Fruit fly (Drosophila melanogaster) whole organism, embryonic: ENCODE results near the gene Pxn.

Source experiments
- Abd-B ChIP-seq: fragments of 200-800 bp; sonication (Bioruptor generic); optimal IDR thresholded peaks from 2 replicates; lab custom pipeline; 2018; ENCODE audit warnings: missing biosample characterization, mild to moderate bottlenecking, missing genetic modification characterization, moderate library complexity
- Antp ChIP-seq: fragments of 200-800 bp; sonication (Bioruptor generic); optimal IDR thresholded peaks from 3 replicates; lab custom pipeline; 2016; ENCODE audit warnings: missing biosample characterization, missing genetic modification characterization
- CG10147 ChIP-seq: fragments of 200-800 bp; sonication (Bioruptor generic); optimal IDR thresholded peaks from 2 replicates; lab custom pipeline; 2019; ENCODE audit warnings: missing biosample characterization, mild to moderate bottlenecking, missing genetic modification characterization, moderate library complexity
- CG10274 ChIP-seq: fragments of 200-800 bp; sonication (Bioruptor generic); optimal IDR thresholded peaks from 3 replicates; lab custom pipeline; 2017; ENCODE audit warnings: missing biosample characterization, mild to moderate bottlenecking, missing genetic modification characterization
- CG10543 ChIP-seq: fragments of 200-800 bp; sonication (Bioruptor generic); optimal IDR thresholded peaks from 3 replicates; lab custom pipeline; 2017; ENCODE audit warnings: missing biosample characterization, mild to moderate bottlenecking, missing genetic modification characterization, moderate library complexity
- CG11085 ChIP-seq: fragments of 200-800 bp; sonication (Bioruptor generic); IDR thresholded peaks from 2 replicates; pipeline ENCODE4 v1.3.6; 2022; ENCODE audit warnings: missing biosample characterization, missing genetic modification characterization
- CG12942 ChIP-seq: fragments of 200-800 bp; sonication (Bioruptor generic); optimal IDR thresholded peaks from 3 replicates; lab custom pipeline; 2016; ENCODE audit warnings: missing biosample characterization, missing genetic modification characterization
- CG13624 ChIP-seq: fragments of 200-800 bp; sonication (Bioruptor generic); optimal IDR thresholded peaks from 2 replicates; lab custom pipeline; 2016; ENCODE audit warnings: missing biosample characterization, missing genetic modification characterization
- CG13894 ChIP-seq: fragments of 200-800 bp; sonication (Bioruptor generic); optimal IDR thresholded peaks from 3 replicates; lab custom pipeline; 2018; ENCODE audit warnings: missing biosample characterization, mild to moderate bottlenecking, missing genetic modification characterization, moderate library complexity
- CG14441 ChIP-seq: fragments of 200-800 bp; sonication (Bioruptor generic); IDR thresholded peaks from 2 replicates; pipeline ENCODE4 v1.3.6; 2022; ENCODE audit warnings: missing biosample characterization, missing genetic modification characterization
- CG1529 ChIP-seq: fragments of 200-800 bp; sonication (Bioruptor generic); optimal IDR thresholded peaks from 3 replicates; lab custom pipeline; 2018; ENCODE audit warnings: missing biosample characterization, missing genetic modification characterization
- CG15696 ChIP-seq: fragments of 200-800 bp; sonication (Bioruptor generic); optimal IDR thresholded peaks from 2 replicates; lab custom pipeline; 2019; ENCODE audit warnings: missing biosample characterization, mild to moderate bottlenecking, missing genetic modification characterization, moderate library complexity
- CG18011 ChIP-seq: fragments of 200-800 bp; sonication (Bioruptor generic); optimal IDR thresholded peaks from 2 replicates; lab custom pipeline; 2017; ENCODE audit warnings: missing biosample characterization, missing genetic modification characterization, mild to moderate bottlenecking, moderate library complexity, missing genotype
- CG2202 ChIP-seq: fragments of 200-800 bp; sonication (Bioruptor generic); optimal IDR thresholded peaks from 2 replicates; lab custom pipeline; 2018; ENCODE audit warnings: missing biosample characterization, mild to moderate bottlenecking, missing genetic modification characterization
- CG31441 ChIP-seq: fragments of 200-800 bp; sonication (Bioruptor generic); IDR thresholded peaks from 2 replicates; pipeline ENCODE4 v1.3.6; 2022; ENCODE audit warnings: missing biosample characterization, missing genetic modification characterization
- CG33213 ChIP-seq: fragments of 200-800 bp; sonication (Bioruptor generic); optimal IDR thresholded peaks from 3 replicates; lab custom pipeline; 2016; ENCODE audit warnings: missing biosample characterization, missing genetic modification characterization
- CG3995 ChIP-seq: fragments of 200-800 bp; sonication (Bioruptor generic); optimal IDR thresholded peaks from 3 replicates; lab custom pipeline; 2016; ENCODE audit warnings: missing biosample characterization, missing genetic modification characterization
- CG8359 ChIP-seq: fragments of 200-800 bp; sonication (Bioruptor generic); optimal IDR thresholded peaks from 2 replicates; lab custom pipeline; 2017; ENCODE audit warnings: missing biosample characterization, mild to moderate bottlenecking, missing genetic modification characterization, borderline replicate concordance
- CG9817 ChIP-seq: fragments of 200-800 bp; sonication (Bioruptor generic); optimal IDR thresholded peaks from 2 replicates; lab custom pipeline; 2018; ENCODE audit warnings: missing biosample characterization, mild to moderate bottlenecking, missing genetic modification characterization, moderate library complexity
- Doc3 ChIP-seq: fragments of 200-800 bp; sonication (Bioruptor generic); IDR thresholded peaks from 3 replicates; pipeline ENCODE4 v1.3.6; 2022; ENCODE audit warnings: missing biosample characterization, missing genetic modification characterization; ENCODE audit not compliant: partially characterized antibody
- HLHmδ ChIP-seq: fragments of 200-800 bp; sonication (Bioruptor generic); optimal IDR thresholded peaks from 2 replicates; lab custom pipeline; 2018; ENCODE audit warnings: missing biosample characterization, mild to moderate bottlenecking, missing genetic modification characterization, moderate library complexity
- Hmr ChIP-seq: fragments of 200-800 bp; sonication (Bioruptor generic); optimal IDR thresholded peaks from 3 replicates; lab custom pipeline; 2017; ENCODE audit warnings: mild to moderate bottlenecking, missing biosample characterization, missing genetic modification reagents, missing genetic modification characterization
- Hr39 ChIP-seq: fragments of >200 bp; optimal IDR thresholded peaks from 2 replicates; lab custom pipeline; 2017
- Hr78 ChIP-seq, 2 experiments: fragments of 200-800 bp in 1 of 2; fragments of >200 bp in 1 of 2; sonication (Bioruptor generic) in 1 of 2; optimal IDR thresholded peaks; 2 replicates each; lab custom pipeline; 2017 to 2019; ENCODE audit warnings: missing biosample characterization in 2 of 2, missing genetic modification characterization in 2 of 2, mild to moderate bottlenecking in 1 of 2, moderate library complexity in 1 of 2
- PHDP ChIP-seq: fragments of 200-800 bp; sonication (Bioruptor generic); optimal IDR thresholded peaks from 3 replicates; lab custom pipeline; 2018; ENCODE audit warnings: missing biosample characterization, mild to moderate bottlenecking, missing genetic modification characterization, moderate library complexity
- Pdp1 ChIP-seq, 2 experiments: fragments of 200-800 bp; sonication (Bioruptor generic); optimal IDR thresholded peaks; 3 replicates each; lab custom pipeline; 2016; ENCODE audit warnings: missing biosample characterization in 2 of 2, missing genetic modification characterization in 2 of 2, mild to moderate bottlenecking in 1 of 2, moderate library complexity in 1 of 2
- Trl ChIP-seq, 3 experiments: fragments of >200 bp in 2 of 3; fragments of 200-800 bp in 1 of 3; sonication (Bioruptor generic) in 1 of 3; optimal IDR thresholded peaks; 2 replicates in 1 of 3; 3 replicates in 2 of 3; lab custom pipeline; 2016 to 2017; ENCODE audit warnings: missing biosample characterization in 1 of 3, missing genetic modification characterization in 1 of 3
- YL-1 ChIP-seq: fragments of 200-800 bp; sonication (Bioruptor generic); optimal IDR thresholded peaks from 3 replicates; lab custom pipeline; 2017; ENCODE audit warnings: missing biosample characterization, mild to moderate bottlenecking, missing genetic modification characterization
- ap ChIP-seq: fragments of 200-800 bp; sonication (Bioruptor generic); IDR thresholded peaks from 2 replicates; pipeline ENCODE4 v1.3.6; 2022; ENCODE audit warnings: missing biosample characterization, missing genetic modification characterization
- ash1 ChIP-seq: fragments of 200-800 bp; sonication (Bioruptor generic); optimal IDR thresholded peaks from 2 replicates; lab custom pipeline; 2018; ENCODE audit warnings: missing biosample characterization, mild to moderate bottlenecking, missing genetic modification characterization
- ato ChIP-seq: fragments of 200-800 bp; sonication (Bioruptor generic); IDR thresholded peaks from 2 replicates; pipeline ENCODE4 v1.3.6; 2022; ENCODE audit warnings: missing biosample characterization, missing genetic modification characterization; ENCODE audit not compliant: partially characterized antibody
- cas ChIP-seq: fragments of 200-800 bp; sonication (Bioruptor generic); IDR thresholded peaks from 2 replicates; pipeline ENCODE4 v1.3.6; 2022; ENCODE audit warnings: missing biosample characterization, missing genetic modification characterization
- dpn ChIP-seq, 2 experiments: fragments of 200-800 bp; sonication (Bioruptor generic); optimal IDR thresholded peaks; 3 replicates each; lab custom pipeline; 2016; ENCODE audit warnings: missing biosample characterization in 2 of 2, missing genetic modification characterization in 2 of 2
- ems ChIP-seq: fragments of 200-800 bp; sonication (Bioruptor generic); optimal IDR thresholded peaks from 3 replicates; lab custom pipeline; 2016; ENCODE audit warnings: missing biosample characterization, missing genetic modification characterization
- fu2 ChIP-seq: fragments of 200-800 bp; sonication (Bioruptor generic); optimal IDR thresholded peaks from 2 replicates; lab custom pipeline; 2016; ENCODE audit warnings: missing biosample characterization, missing genetic modification characterization
- hth ChIP-seq: fragments of >200 bp; optimal IDR thresholded peaks from 2 replicates; lab custom pipeline; 2017; ENCODE audit warnings: inconsistent platforms
- kni ChIP-seq: fragments of 200-800 bp; sonication (Bioruptor generic); optimal IDR thresholded peaks from 3 replicates; lab custom pipeline; 2017; ENCODE audit warnings: mild to moderate bottlenecking, missing biosample characterization, missing genetic modification reagents, missing genetic modification characterization
- knrl ChIP-seq: fragments of 200-800 bp; sonication (Bioruptor generic); IDR thresholded peaks from 3 replicates; pipeline ENCODE4 v1.3.6; 2022; ENCODE audit warnings: missing biosample characterization, missing genetic modification characterization; ENCODE audit not compliant: partially characterized antibody
- nau ChIP-seq: fragments of 200-800 bp; sonication (Bioruptor generic); optimal IDR thresholded peaks from 3 replicates; lab custom pipeline; 2017; ENCODE audit warnings: missing biosample characterization, mild to moderate bottlenecking, missing genetic modification characterization, missing genetic modification reagents
- nerfin-1 ChIP-seq: fragments of 200-800 bp; sonication (Bioruptor generic); optimal IDR thresholded peaks from 3 replicates; lab custom pipeline; 2019; ENCODE audit warnings: missing biosample characterization, mild to moderate bottlenecking, missing genetic modification characterization, moderate library complexity
- p53 ChIP-seq: fragments of 200-800 bp; sonication (Bioruptor generic); optimal IDR thresholded peaks from 2 replicates; lab custom pipeline; 2016; ENCODE audit warnings: missing biosample characterization, missing genetic modification characterization
- peb ChIP-seq: fragments of 200-800 bp; sonication (Bioruptor generic); IDR thresholded peaks from 2 replicates; pipeline ENCODE4 v1.3.6; 2022; ENCODE audit warnings: missing biosample characterization, missing genetic modification characterization
- pum ChIP-seq: fragments of 200-800 bp; sonication (Bioruptor generic); optimal IDR thresholded peaks from 2 replicates; lab custom pipeline; 2016; ENCODE audit warnings: missing biosample characterization, missing genetic modification characterization
- repo ChIP-seq: fragments of 200-800 bp; sonication (Bioruptor generic); optimal IDR thresholded peaks from 2 replicates; lab custom pipeline; 2016; ENCODE audit warnings: missing biosample characterization, missing genetic modification characterization
- scrt ChIP-seq: fragments of 200-800 bp; sonication (Bioruptor generic); optimal IDR thresholded peaks from 2 replicates; lab custom pipeline; 2018; ENCODE audit warnings: missing biosample characterization, mild to moderate bottlenecking, missing genetic modification characterization, moderate library complexity
- slp2 ChIP-seq: fragments of 200-800 bp; sonication (Bioruptor generic); optimal IDR thresholded peaks from 2 replicates; lab custom pipeline; 2016; ENCODE audit warnings: missing biosample characterization, missing genetic modification characterization
- ssp ChIP-seq: fragments of 200-800 bp; sonication (Bioruptor generic); IDR thresholded peaks from 2 replicates; pipeline ENCODE4 v1.3.6; 2022; ENCODE audit warnings: missing biosample characterization, missing genetic modification characterization
- sug ChIP-seq: fragments of 200-800 bp; optimal IDR thresholded peaks from 2 replicates; lab custom pipeline; 2019; ENCODE audit warnings: missing biosample characterization, mild to moderate bottlenecking, missing genetic modification characterization, moderate library complexity
- toy ChIP-seq: fragments of 200-800 bp; sonication (Bioruptor generic); IDR thresholded peaks from 2 replicates; pipeline ENCODE4 v1.3.6; 2022; ENCODE audit warnings: missing biosample characterization, missing genetic modification characterization
- ttk ChIP-seq: fragments of 200-800 bp; sonication (Bioruptor generic); IDR thresholded peaks from 2 replicates; pipeline ENCODE4 v2.1.2; 2022; ENCODE audit warnings: missing biosample characterization, missing genetic modification characterization

The Pxn gene

DNA sequence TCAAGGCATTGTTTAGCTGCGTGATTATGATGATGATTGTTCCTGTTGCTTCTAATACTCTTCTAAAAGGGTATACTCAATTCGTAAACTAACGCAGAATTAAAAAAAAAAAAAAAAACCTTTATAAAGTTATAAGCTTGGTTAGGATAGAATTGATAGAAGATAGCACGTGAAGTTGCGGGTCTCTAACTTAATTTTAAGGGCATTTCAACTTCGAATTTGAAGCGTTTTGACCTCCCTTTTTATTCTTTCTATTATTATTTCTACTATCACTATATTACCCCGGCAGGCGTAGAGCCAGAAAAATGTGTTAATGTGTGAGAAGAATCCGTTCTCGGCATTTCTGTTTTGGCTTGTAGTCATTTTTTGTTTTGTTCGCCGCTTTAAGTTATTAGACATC lies 51.1 kb downstream of the Pxn start (continued):
- no peak for TF ChIP-seq CG3995 (GFP tag; lab: Kevin White, UChicago)
- TF ChIP-seq Abd-B (GFP tag; lab: Kevin White, UChicago) = peak; percentile 64
- TF ChIP-seq Doc3 (GFP tag; lab: Robert Waterston, UW) = no peak
- TF ChIP-seq Pdp1 (GFP tag; optimal IDR thresholded peaks at IDR 0.05; lab: Kevin White, UChicago) = peak; percentile 56 to 61
- peak; percentile 31 for TF ChIP-seq nau
- TF ChIP-seq toy = no peak
- TF ChIP-seq CG31441 (GFP tag; lab: Robert Waterston, UW) = peak; percentile 71; the same call in 1 of the 2 replicates
- TF ChIP-seq knrl (GFP tag; lab: Robert Waterston, UW) = no peak
- peak; percentile 26 for TF ChIP-seq CG33213 (GFP tag; lab: Kevin White, UChicago)
- no peak for TF ChIP-seq HLHmδ (GFP tag; lab: Kevin White, UChicago)
- peak; percentile 48 for TF ChIP-seq ems (GFP tag; lab: Kevin White, UChicago)
- TF ChIP-seq ssp (GFP tag; lab: Robert Waterston, UW) = no peak
- peak; percentile 20 for TF ChIP-seq Antp (GFP tag; lab: Kevin White, UChicago)
- TF ChIP-seq hth (lab: Kevin White, UChicago) = no peak
- TF ChIP-seq CG13624 = peak; percentile 46
- peak; percentile 75 for TF ChIP-seq PHDP (tag; lab: Kevin White, UChicago)
- TF ChIP-seq kni (GFP tag; lab: Kevin White, UChicago) = no peak
- no peak for TF ChIP-seq Hr39
- TF ChIP-seq CG2202 (tag; lab: Kevin White, UChicago) = peak; percentile 62
- TF ChIP-seq Trl (optimal IDR thresholded peaks at IDR 0.05; lab: Kevin White, UChicago) = no peak
- TF ChIP-seq Trl (GFP tag; optimal IDR thresholded peaks at IDR 0.05; lab: Kevin White, UChicago) = peak; percentile 14
- no peak for TF ChIP-seq cas (GFP tag; lab: Robert Waterston, UW)
- TF ChIP-seq CG13894 = peak; percentile 23
- TF ChIP-seq sug (tag; lab: Kevin White, UChicago) = peak; percentile 22
- peak; percentile 57 for TF ChIP-seq CG1529
- peak in 1 of 2 experiments; percentile 52 for TF ChIP-seq Hr78 (GFP tag; optimal IDR thresholded peaks at IDR 0.05; lab: Kevin White, UChicago)
- TF ChIP-seq CG12942 = peak; percentile 19
- TF ChIP-seq CG8359 (GFP tag; lab: Kevin White, UChicago) = no peak
- 0 out of 2 replicates have a peak, but pooled peaks have one; percentile 28 for TF ChIP-seq ttk (GFP tag; lab: Robert Waterston, UW)
- peak; percentile 47 for TF ChIP-seq nerfin-1 (tag; lab: Kevin White, UChicago)
- TF ChIP-seq p53 = no peak
- no peak for TF ChIP-seq peb
- peak; percentile 50 for TF ChIP-seq pum (GFP tag; lab: Kevin White, UChicago)
- TF ChIP-seq CG9817 (tag; lab: Kevin White, UChicago) = peak; percentile 61
- peak; percentile 45 for TF ChIP-seq scrt
- TF ChIP-seq ash1 (GFP tag; lab: Kevin White, UChicago) = no peak
- TF ChIP-seq ato (GFP tag; lab: Robert Waterston, UW) = no peak
- TF ChIP-seq repo (GFP tag; lab: Kevin White, UChicago) = peak; percentile 28
- peak; percentile 58 for TF ChIP-seq CG10147
- peak; percentile 7 for TF ChIP-seq slp2 (GFP tag; lab: Kevin White, UChicago)
- peak; percentile 34; the same call in 1 of the 2 replicates for TF ChIP-seq CG11085 (GFP tag; lab: Robert Waterston, UW)
- TF ChIP-seq CG18011 (GFP tag; lab: Kevin White, UChicago) = no peak
- no peak for TF ChIP-seq YL-1
- TF ChIP-seq CG15696 = peak; percentile 47
- TF ChIP-seq dpn (GFP tag; optimal IDR thresholded peaks at IDR 0.05; lab: Kevin White, UChicago) = peak; percentile 45 to 66
- TF ChIP-seq fu2 (GFP tag; lab: Kevin White, UChicago) = no peak
- peak; percentile 44 for TF ChIP-seq Hmr (GFP tag; lab: Kevin White, UChicago)
- peak; percentile 23; the same call in 1 of the 2 replicates for TF ChIP-seq ap
- TF ChIP-seq CG10274 = peak; percentile 29
- TF ChIP-seq CG14441 (GFP tag; lab: Robert Waterston, UW) = peak; percentile 64
- TF ChIP-seq CG10543 (GFP tag; lab: Kevin White, UChicago) = no peak
